Fruit fly (Drosophila melanogaster) whole organism, pupa: ENCODE data around the gene CG14932.

Source experiments
- CG32121 ChIP-seq: fragments of 200-800 bp; sonication (Bioruptor generic); IDR thresholded peaks from 2 replicates; pipeline ENCODE4 v1.3.6; 2022; ENCODE audit warnings: missing biosample characterization, missing genetic modification characterization
- CG4496 ChIP-seq: fragments of 200-800 bp; sonication (Bioruptor generic); IDR thresholded peaks from 3 replicates; pipeline ENCODE4 v1.3.6; 2022; ENCODE audit warnings: missing biosample characterization, missing genetic modification characterization
- Ets98B ChIP-seq: fragments of 200-800 bp; sonication (Bioruptor generic); IDR thresholded peaks from 2 replicates; pipeline ENCODE4 v1.3.6; 2022; ENCODE audit warnings: missing biosample characterization, missing genetic modification characterization
- Pif1A ChIP-seq: fragments of 200-800 bp; sonication (Bioruptor generic); optimal IDR thresholded peaks from 3 replicates; lab custom pipeline; 2016; ENCODE audit warnings: missing biosample characterization, missing genetic modification characterization
- fd96Ca ChIP-seq: fragments of 200-800 bp; sonication (Bioruptor generic); IDR thresholded peaks from 3 replicates; pipeline ENCODE4 v1.3.6; 2022; ENCODE audit warnings: missing biosample characterization, missing genetic modification characterization

- no peak for TF ChIP-seq CG32121 (GFP tag; lab: Robert Waterston, UW)
- no peak for TF ChIP-seq Pif1A (GFP tag; lab: Kevin White, UChicago)
- no peak for TF ChIP-seq fd96Ca (GFP tag; lab: Robert Waterston, UW)
- no peak for TF ChIP-seq Ets98B (GFP tag; lab: Robert Waterston, UW)
- no peak for TF ChIP-seq CG4496
Measured at dm6 chr2L:11793986-11794385, 4.3 kb downstream of the CG14932 start, which contains the start of gene CG14937.
